Fruit fly (Drosophila melanogaster) whole organism, wandering third instar larva: ENCODE data around the gene CG31077.

ENCODE experiments used
- Abd-B ChIP-seq: fragments of >200 bp; optimal IDR thresholded peaks from 2 replicates; lab custom pipeline; 2017; ENCODE audit warnings: missing biosample characterization, missing genetic modification characterization
- CG9705 ChIP-seq: fragments of 200-800 bp; sonication (Bioruptor generic); optimal IDR thresholded peaks from 2 replicates; lab custom pipeline; 2018; ENCODE audit warnings: missing biosample characterization, mild to moderate bottlenecking, missing genetic modification characterization
- CrebA ChIP-seq: fragments of 200-800 bp; sonication (Bioruptor generic); optimal IDR thresholded peaks from 2 replicates; lab custom pipeline; 2016; ENCODE audit warnings: missing biosample characterization, mild to moderate bottlenecking, missing genetic modification characterization, borderline replicate concordance
- Dfd ChIP-seq: fragments of >200 bp; optimal IDR thresholded peaks from 2 replicates; lab custom pipeline; 2017; ENCODE audit warnings: missing biosample characterization, missing genetic modification characterization
- Dif ChIP-seq: fragments of 200-275, 200-300 bp; sonication (Bioruptor generic); optimal IDR thresholded peaks from 2 replicates; lab custom pipeline; 2018; ENCODE audit warnings: missing biosample characterization, missing genetic modification characterization; ENCODE audit not compliant: partially characterized antibody
- HLH106 ChIP-seq: fragments of 200-800 bp; optimal IDR thresholded peaks from 3 replicates; lab custom pipeline; 2019; ENCODE audit warnings: missing biosample characterization, mild to moderate bottlenecking, missing genetic modification characterization, moderate library complexity
- Hnf4 ChIP-seq: fragments of 200-800 bp; sonication (Bioruptor generic); optimal IDR thresholded peaks from 2 replicates; lab custom pipeline; 2016; ENCODE audit warnings: missing biosample characterization, mild to moderate bottlenecking, missing genetic modification characterization
- Hr83 ChIP-seq: fragments of 200-300 bp; sonication (Bioruptor generic); optimal IDR thresholded peaks from 2 replicates; lab custom pipeline; 2016; ENCODE audit warnings: missing biosample characterization, mild to moderate bottlenecking, missing genetic modification characterization, moderate library complexity; ENCODE audit not compliant: poor library complexity, severe bottlenecking
- Jra ChIP-seq: sonication (Bioruptor generic); optimal IDR thresholded peaks from 2 replicates; lab custom pipeline; 2016; ENCODE audit warnings: missing biosample characterization, missing genetic modification characterization
- Mio ChIP-seq: sonication (Bioruptor generic); optimal IDR thresholded peaks from 2 replicates; lab custom pipeline; 2016; ENCODE audit warnings: missing biosample characterization, missing genetic modification characterization
- Myc ChIP-seq: fragments of >200 bp; optimal IDR thresholded peaks from 2 replicates; lab custom pipeline; 2017
- N ChIP-seq: fragments of >200 bp; optimal IDR thresholded peaks from 2 replicates; lab custom pipeline; 2018; ENCODE audit warnings: missing biosample characterization, missing external identifiers, missing genetic modification characterization
- OdsH ChIP-seq: fragments of 200-800 bp; sonication (Bioruptor generic); optimal IDR thresholded peaks from 2 replicates; lab custom pipeline; 2016; ENCODE audit warnings: missing biosample characterization, mild to moderate bottlenecking, missing genetic modification characterization
- Rel ChIP-seq, 2 experiments: fragments of 200-800 bp; sonication (Bioruptor generic) in 1 of 2; optimal IDR thresholded peaks; 2 replicates in 1 of 2; 3 replicates in 1 of 2; lab custom pipeline; 2016 to 2019; ENCODE audit warnings: mild to moderate bottlenecking in 2 of 2, missing biosample characterization in 2 of 2, missing genetic modification characterization in 2 of 2, moderate library complexity in 1 of 2
- Sp1 ChIP-seq: fragments of 200-800 bp; sonication (Bioruptor generic); optimal IDR thresholded peaks from 3 replicates; lab custom pipeline; 2019; ENCODE audit warnings: missing biosample characterization, mild to moderate bottlenecking, missing genetic modification characterization, moderate library complexity
- Vsx2 ChIP-seq: fragments of 200-300, 225-300 bp; sonication (Bioruptor generic); optimal IDR thresholded peaks from 2 replicates; lab custom pipeline; 2018; ENCODE audit warnings: missing biosample characterization, missing genetic modification characterization; ENCODE audit not compliant: partially characterized antibody
- br ChIP-seq: fragments of 200-800 bp; sonication (Bioruptor generic); optimal IDR thresholded peaks from 2 replicates; lab custom pipeline; 2016; ENCODE audit warnings: missing biosample characterization, missing genetic modification characterization
- brk ChIP-seq: fragments of 200-800 bp; sonication (Bioruptor generic); optimal IDR thresholded peaks from 2 replicates; lab custom pipeline; 2016; ENCODE audit warnings: missing biosample characterization, mild to moderate bottlenecking, missing genetic modification characterization
- dl ChIP-seq, 2 experiments: fragments of 175-275, 200-275 bp in 1 of 2; fragments of 200-275 bp in 1 of 2; sonication (Bioruptor generic); optimal IDR thresholded peaks; lab custom pipeline; 2018; ENCODE audit warnings: mild to moderate bottlenecking in 2 of 2, missing biosample characterization in 2 of 2, missing genetic modification characterization in 2 of 2, moderate library complexity in 2 of 2; ENCODE audit not compliant: partially characterized antibody in 2 of 2, insufficient read depth in 1 of 2
- dmrt93B ChIP-seq: fragments of 200-800 bp; sonication (Bioruptor generic); optimal IDR thresholded peaks from 2 replicates; lab custom pipeline; 2018; ENCODE audit warnings: missing biosample characterization, mild to moderate bottlenecking, missing genetic modification characterization
- dsf ChIP-seq: sonication (Bioruptor generic); optimal IDR thresholded peaks from 2 replicates; lab custom pipeline; 2016; ENCODE audit warnings: missing biosample characterization, missing genetic modification characterization, borderline replicate concordance
- ey ChIP-seq: fragments of 200-800 bp; sonication (Bioruptor generic); optimal IDR thresholded peaks from 2 replicates; lab custom pipeline; 2016; ENCODE audit warnings: missing biosample characterization, missing genetic modification characterization
- foxo ChIP-seq, 2 experiments: fragments of 200-800 bp; sonication (Bioruptor generic); optimal IDR thresholded peaks; 2 replicates in 1 of 2; 3 replicates in 1 of 2; lab custom pipeline; 2016 to 2017; ENCODE audit warnings: missing biosample characterization in 2 of 2, missing genetic modification characterization in 2 of 2
- fru ChIP-seq: fragments of 200-800 bp; sonication (Bioruptor generic); optimal IDR thresholded peaks from 3 replicates; lab custom pipeline; 2016; ENCODE audit warnings: missing biosample characterization, mild to moderate bottlenecking, missing genetic modification characterization
- h ChIP-seq: fragments of 200-800 bp; sonication (Bioruptor generic); optimal IDR thresholded peaks from 3 replicates; lab custom pipeline; 2016; ENCODE audit warnings: missing biosample characterization, mild to moderate bottlenecking, missing genetic modification characterization
- jim ChIP-seq: fragments of 175-275, 200-325 bp; sonication (Bioruptor generic); optimal IDR thresholded peaks from 2 replicates; lab custom pipeline; 2016; ENCODE audit warnings: missing biosample characterization, mild to moderate bottlenecking, missing genetic modification characterization
- pan ChIP-seq: fragments of >200 bp; optimal IDR thresholded peaks from 2 replicates; lab custom pipeline; 2017
- rgr ChIP-seq: fragments of 200-800 bp; sonication (Bioruptor generic); optimal IDR thresholded peaks from 3 replicates; lab custom pipeline; 2016; ENCODE audit warnings: missing biosample characterization, mild to moderate bottlenecking, missing genetic modification characterization
- sage ChIP-seq: fragments of 200-800 bp; sonication (Bioruptor generic); optimal IDR thresholded peaks from 2 replicates; lab custom pipeline; 2016; ENCODE audit warnings: missing biosample characterization, mild to moderate bottlenecking, missing genetic modification characterization
- sv ChIP-seq: fragments of 200-800 bp; sonication (Bioruptor generic); optimal IDR thresholded peaks from 3 replicates; lab custom pipeline; 2016; ENCODE audit warnings: missing biosample characterization, missing genetic modification characterization
- tai ChIP-seq: sonication (Bioruptor generic); optimal IDR thresholded peaks from 2 replicates; lab custom pipeline; 2016; ENCODE audit warnings: missing biosample characterization, missing genetic modification characterization
- woc ChIP-seq: sonication (Bioruptor generic); optimal IDR thresholded peaks from 2 replicates; lab custom pipeline; 2016; ENCODE audit warnings: missing biosample characterization, mild to moderate bottlenecking, missing genetic modification characterization

CG31077 gene

DNA sequence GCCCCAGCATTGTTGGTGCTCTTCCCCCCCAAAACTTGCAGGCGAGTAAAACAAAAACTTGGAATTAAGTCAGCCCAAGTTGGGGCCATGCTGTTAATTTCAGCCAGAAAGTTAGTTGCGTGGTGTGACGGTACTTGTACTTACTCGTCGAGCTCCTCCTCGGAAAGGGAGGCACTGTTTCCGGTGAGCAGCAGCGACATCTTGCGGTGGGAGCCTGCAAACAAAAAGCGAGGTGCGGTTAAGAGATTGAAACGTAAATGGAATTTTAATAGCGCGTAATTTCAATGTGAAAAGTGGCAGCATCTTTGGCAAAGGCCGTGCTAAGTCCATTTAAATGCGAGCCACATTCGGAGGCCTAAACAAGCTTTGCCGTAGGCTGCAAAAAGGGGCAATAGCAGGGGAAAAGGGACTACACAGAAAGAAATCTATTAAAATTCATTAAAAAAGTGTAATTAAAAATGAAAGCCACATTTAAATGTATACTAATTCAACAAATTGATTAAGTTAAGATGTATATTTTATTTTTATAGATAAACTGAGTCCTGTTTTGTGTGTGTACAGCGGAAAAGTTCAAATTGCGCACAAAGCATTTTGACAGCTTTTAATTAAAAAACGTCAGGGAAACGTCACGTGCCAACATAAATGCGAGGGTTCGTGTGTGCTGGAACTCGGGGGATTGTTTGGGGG lies 43.0 kb upstream of the CG31077 start:
- TF ChIP-seq CrebA, result no peak
- no peak for TF ChIP-seq Jra (GFP tag; lab: Kevin White, UChicago)
- no peak for TF ChIP-seq brk
- no peak for TF ChIP-seq Dif
- no peak for TF ChIP-seq Abd-B (GFP tag; lab: Kevin White, UChicago)
- TF ChIP-seq ey (GFP tag; lab: Kevin White, UChicago), result no peak
- TF ChIP-seq Hnf4, result no peak
- no peak for TF ChIP-seq Hr83 (GFP tag; lab: Kevin White, UChicago)
- TF ChIP-seq, all 38 proteins: peak for 0

dm6 chr3R:26957132-26957531 lies 42.4 kb upstream of the CG31077 start:
- TF ChIP-seq N (GFP tag; lab: Kevin White, UChicago) (peak; percentile 15), Myc (peak; percentile 3), brk (no peak), jim (no peak)
- TF ChIP-seq, all 38 proteins: peak for 2

dm6 chr3R:26958314-26958979 lies 41.1 kb upstream of the CG31077 start, which contains the start of gene CG6330:
TSS of gene CG6330 (minus strand) at chr3R:26958491.
- TF ChIP-seq h (no peak), Rel (GFP tag; optimal IDR thresholded peaks at IDR 0.05; lab: Kevin White, UChicago) (no peak), Rel (tag; optimal IDR thresholded peaks at IDR 0.05; lab: Kevin White, UChicago) (peak; percentile 64), Sp1 (GFP tag; lab: Kevin White, UChicago) (no peak), dmrt93B (no peak), pan (lab: Kevin White, UChicago) (no peak), Hnf4 (no peak)

DNA sequence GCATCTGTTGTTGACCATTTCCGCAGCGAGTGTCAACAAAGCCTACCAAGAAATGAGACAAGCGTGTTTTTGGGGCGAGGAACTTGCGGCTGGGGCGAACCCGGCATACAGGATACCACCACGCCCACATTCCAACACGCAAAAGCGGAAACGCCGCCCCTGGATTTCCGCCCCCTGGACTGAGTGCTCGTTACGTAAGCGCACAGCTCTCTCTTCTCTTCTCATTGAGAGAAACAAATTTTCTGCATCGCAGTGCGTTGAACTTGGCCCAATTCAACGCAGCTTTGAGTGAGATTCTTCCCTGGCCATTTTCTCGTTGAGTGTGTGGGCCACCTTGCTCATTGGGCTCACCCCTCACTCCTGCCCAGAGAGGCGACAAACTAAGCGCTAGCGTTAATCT lies 39.1 kb upstream of the CG31077 start:
- TF ChIP-seq dl (GFP tag; optimal IDR thresholded peaks at IDR 0.05; lab: Kevin White, UChicago; ENCODE audit: insufficient read depth in 1 of 2, partially characterized antibody in 2 of 2), result peak in 1 of 2 experiments; percentile 5
- no peak for TF ChIP-seq foxo (GFP tag; optimal IDR thresholded peaks at IDR 0.05; lab: Kevin White, UChicago)
- TF ChIP-seq, all 38 proteins: peak for 1

DNA sequence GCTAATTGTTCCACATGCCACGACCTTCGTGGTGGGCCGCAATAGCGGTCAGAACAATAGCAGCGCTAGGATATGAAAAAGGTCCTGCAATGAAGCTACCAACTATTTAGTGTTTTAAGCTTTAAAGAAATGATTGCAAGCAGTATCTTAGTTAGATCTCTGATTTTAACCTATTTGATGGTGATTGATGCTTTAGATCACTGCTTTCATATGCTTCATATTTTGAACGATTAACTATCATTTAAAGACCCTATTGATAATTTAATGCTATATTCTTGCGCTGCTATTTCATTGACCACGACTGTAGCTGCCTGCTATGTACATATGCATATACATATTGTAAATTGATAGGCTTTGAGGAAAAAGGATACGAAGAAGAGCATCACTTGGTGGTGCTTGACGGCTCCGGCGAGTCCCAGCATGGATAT lies 35.8 kb upstream of the CG31077 start:
- TF ChIP-seq pan (lab: Kevin White, UChicago) (no peak), HLH106 (tag; lab: Kevin White, UChicago) (peak; percentile 61), Vsx2 (GFP tag; lab: Kevin White, UChicago) (no peak), Sp1 (GFP tag; lab: Kevin White, UChicago) (peak; percentile 40), CG9705 (GFP tag; lab: Kevin White, UChicago) (peak; percentile 29), sv (GFP tag; lab: Kevin White, UChicago) (peak; percentile 18), tai (no peak), Mio (GFP tag; lab: Kevin White, UChicago) (no peak), rgr (GFP tag; lab: Kevin White, UChicago) (peak; percentile 20), Hr83 (GFP tag; lab: Kevin White, UChicago) (no peak), h (peak; percentile 37), Hnf4 (peak; percentile 20), dl (GFP tag; optimal IDR thresholded peaks at IDR 0.05; lab: Kevin White, UChicago; ENCODE audit: insufficient read depth in 1 of 2, partially characterized antibody in 2 of 2) (no peak), dsf (no peak), CrebA (no peak), fru (peak; percentile 24), br (peak; percentile 36), Abd-B (GFP tag; lab: Kevin White, UChicago) (no peak), sage (GFP tag; lab: Kevin White, UChicago) (peak; percentile 64), ey (GFP tag; lab: Kevin White, UChicago) (peak; percentile 47), foxo (GFP tag; optimal IDR thresholded peaks at IDR 0.05; lab: Kevin White, UChicago) (peak in 1 of 2 experiments; percentile 71), woc (GFP tag; lab: Kevin White, UChicago) (peak; percentile 19), OdsH (peak; percentile 25), Dfd (GFP tag; lab: Kevin White, UChicago) (no peak), dmrt93B (peak; percentile 64)
